Worm (Caenorhabditis elegans): ENCODE measurements around the gene srx-4.

DNA sequence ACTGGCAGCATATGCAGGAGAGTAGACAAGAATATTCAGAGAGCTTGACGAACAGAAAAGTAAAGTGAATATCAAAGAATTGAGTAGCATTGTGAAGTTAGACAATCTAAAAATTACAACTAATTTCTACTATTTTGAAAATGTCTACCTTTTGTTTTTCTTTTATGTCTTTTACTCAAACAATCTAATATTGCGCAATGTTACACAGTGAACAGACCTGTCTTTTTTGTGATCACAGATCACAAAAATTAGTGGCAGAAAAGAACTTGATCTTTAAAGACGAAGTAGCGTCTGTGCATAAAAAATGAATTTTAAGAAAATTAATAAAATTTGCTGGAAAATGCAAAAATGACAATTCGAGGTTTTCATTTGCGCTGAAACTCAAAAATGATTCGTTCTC is 6.5 kb upstream of the srx-4 start:
- TF ChIP-seq C08G9.2 (tag; optimal IDR thresholded peaks at IDR 0.05) (no peak), F13H6.1 (tag; optimal IDR thresholded peaks at IDR 0.05) (no peak), sox-4 (tag; optimal IDR thresholded peaks at IDR 0.05) (no peak), C38D4.7 (GFP tag; optimal IDR thresholded peaks at IDR 0.05) (no peak), ama-1 (optimal IDR thresholded peaks at IDR 0.05) (no peak), pqm-1 (tag; optimal IDR thresholded peaks at IDR 0.05) (no peak), fkh-10 (GFP tag; optimal IDR thresholded peaks at IDR 0.05) (no peak), hlh-30 (tag; optimal IDR thresholded peaks at IDR 0.05; ENCODE audit: insufficient read depth) (no peak), ceh-24 (tag; optimal IDR thresholded peaks at IDR 0.05) (no peak), madf-2 (tag; optimal IDR thresholded peaks at IDR 0.05) (no peak)
